Worm (Caenorhabditis elegans): ENCODE measurements around the gene Y54E2A.9.
A peak's percentile ranks its signal among the peaks of the same experiment; 100 is the strongest.

The Y54E2A.9 gene

ce11 chrII:14805686-14806085 is 19.9 kb upstream of the Y54E2A.9 start, which contains the start of gene srt-11:
TSS of gene srt-11 (plus strand) at chrII:14805986.
- TF ChIP-seq tbx-8 (GFP tag; optimal IDR thresholded peaks at IDR 0.05) (no peak), mep-1 (tag; optimal IDR thresholded peaks at IDR 0.05) (no peak), nhr-2 (tag; optimal IDR thresholded peaks at IDR 0.05) (no peak), M03D4.4 (tag; optimal IDR thresholded peaks at IDR 0.05) (no peak), ceh-43 (GFP tag; optimal IDR thresholded peaks at IDR 0.05) (no peak), nhr-28 (tag; optimal IDR thresholded peaks at IDR 0.05) (no peak), ceh-39 (tag; optimal IDR thresholded peaks at IDR 0.05) (no peak), nhr-76 (tag; optimal IDR thresholded peaks at IDR 0.05) (no peak), hlh-1 (tag; optimal IDR thresholded peaks at IDR 0.05) (no peak), nhr-12 (tag; optimal IDR thresholded peaks at IDR 0.05) (no peak), lin-13 (tag; optimal IDR thresholded peaks at IDR 0.05) (no peak), sptf-1 (tag; optimal IDR thresholded peaks at IDR 0.05) (no peak), blmp-1 (tag; optimal IDR thresholded peaks at IDR 0.05) (no peak), mab-5 (tag; optimal IDR thresholded peaks at IDR 0.05) (no peak)

DNA sequence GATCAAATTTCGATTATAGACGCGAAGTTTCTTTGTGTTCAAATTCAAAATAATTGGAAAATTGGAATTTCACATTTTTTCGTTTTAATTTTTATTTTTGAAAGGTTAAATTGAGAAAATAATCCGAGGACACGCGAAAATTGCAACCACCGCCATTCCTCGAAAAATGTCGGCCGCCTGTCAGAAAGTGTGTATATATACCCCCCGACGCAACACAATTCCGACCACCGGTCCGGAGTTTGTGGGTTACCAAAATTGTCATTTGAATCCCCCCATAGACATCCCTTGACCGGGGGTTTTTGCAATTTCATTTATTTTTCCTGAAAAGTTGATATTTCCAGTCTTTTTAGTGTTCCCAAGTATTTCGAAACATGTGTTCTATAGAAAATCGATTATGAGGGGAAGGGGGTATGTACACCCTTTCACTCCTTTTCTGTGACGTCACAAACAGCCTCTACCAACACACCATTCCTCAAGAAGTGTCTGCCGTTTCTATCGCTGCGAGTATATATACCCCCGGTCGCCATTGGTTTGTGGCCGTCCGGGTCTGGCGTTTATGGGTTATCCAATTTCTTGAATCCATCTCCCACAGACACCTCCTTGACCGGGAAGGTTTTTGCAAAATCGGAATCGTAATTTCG is 18.6 kb upstream of the Y54E2A.9 start, which contains the start of gene W01D2.3:
Gene W01D2.3 (minus strand): TSS at position 51 of the 641 bp plus-strand sequence.
- peak; percentile 63 for TF ChIP-seq unc-62 (GFP tag; optimal IDR thresholded peaks at IDR 0.05)
- TF ChIP-seq nhr-237 (tag; optimal IDR thresholded peaks at IDR 0.05): peak; percentile 17
- TF ChIP-seq ces-1 (GFP tag; optimal IDR thresholded peaks at IDR 0.05): peak; percentile 60
- peak; percentile 86 for TF ChIP-seq ham-2 (GFP tag; optimal IDR thresholded peaks at IDR 0.05)
- TF ChIP-seq mep-1 (tag; optimal IDR thresholded peaks at IDR 0.05): peak; percentile 88
- TF ChIP-seq bed-3 (GFP tag; optimal IDR thresholded peaks at IDR 0.05): peak; percentile 87
- TF ChIP-seq elt-3 (tag; optimal IDR thresholded peaks at IDR 0.05): peak; percentile 23
- TF ChIP-seq tbx-8 (GFP tag; optimal IDR thresholded peaks at IDR 0.05): peak; percentile 93
- TF ChIP-seq zip-8 (tag; optimal IDR thresholded peaks at IDR 0.05): peak; percentile 49
- TF ChIP-seq lsy-2 (tag; optimal IDR thresholded peaks at IDR 0.05): peak; percentile 58
- TF ChIP-seq pha-4 (tag; optimal IDR thresholded peaks at IDR 0.05): peak; percentile 36
- TF ChIP-seq elt-1 (tag; optimal IDR thresholded peaks at IDR 0.05; ENCODE audit: borderline replicate concordance, insufficient read depth): no peak
- TF ChIP-seq mab-5 (tag; optimal IDR thresholded peaks at IDR 0.05): no peak
- peak; percentile 71 for TF ChIP-seq unc-39 (tag; optimal IDR thresholded peaks at IDR 0.05)
- TF ChIP-seq nhr-2 (tag; optimal IDR thresholded peaks at IDR 0.05): peak; percentile 22
- TF ChIP-seq sptf-1 (tag; optimal IDR thresholded peaks at IDR 0.05): peak; percentile 96
- peak; percentile 22 for TF ChIP-seq nhr-12 (tag; optimal IDR thresholded peaks at IDR 0.05)
- TF ChIP-seq lin-13 (tag; optimal IDR thresholded peaks at IDR 0.05): peak; percentile 45
- TF ChIP-seq nhr-76 (tag; optimal IDR thresholded peaks at IDR 0.05): peak; percentile 6
- peak; percentile 95 for TF ChIP-seq cnd-1 (tag; optimal IDR thresholded peaks at IDR 0.05)
- TF ChIP-seq drap-1 (GFP tag; optimal IDR thresholded peaks at IDR 0.05): peak; percentile 95
- peak; percentile 29 for TF ChIP-seq nhr-28 (tag; optimal IDR thresholded peaks at IDR 0.05)
- TF ChIP-seq ceh-43 (GFP tag; optimal IDR thresholded peaks at IDR 0.05): peak; percentile 90
- TF ChIP-seq snpc-4 (tag; optimal IDR thresholded peaks at IDR 0.05): no peak
- TF ChIP-seq hlh-1 (tag; optimal IDR thresholded peaks at IDR 0.05): peak; percentile 0
- TF ChIP-seq blmp-1 (tag; optimal IDR thresholded peaks at IDR 0.05): no peak
- peak; percentile 97 for TF ChIP-seq mls-2 (tag; optimal IDR thresholded peaks at IDR 0.05)
- peak; percentile 75 for TF ChIP-seq sem-2 (GFP tag; optimal IDR thresholded peaks at IDR 0.05)
- TF ChIP-seq ceh-39 (tag; optimal IDR thresholded peaks at IDR 0.05): peak; percentile 12
- peak; percentile 89 for TF ChIP-seq lin-32 (GFP tag; optimal IDR thresholded peaks at IDR 0.05)
- TF ChIP-seq ztf-11 (tag; optimal IDR thresholded peaks at IDR 0.05): peak; percentile 14
- peak; percentile 93 for TF ChIP-seq M03D4.4 (tag; optimal IDR thresholded peaks at IDR 0.05)
- peak; percentile 87 for TF ChIP-seq flh-1 (GFP tag; optimal IDR thresholded peaks at IDR 0.05)
- TF ChIP-seq ceh-83 (GFP tag; optimal IDR thresholded peaks at IDR 0.05): peak; percentile 94
- peak; percentile 92 for TF ChIP-seq unc-120 (tag; optimal IDR thresholded peaks at IDR 0.05; ENCODE audit: poor library complexity, severe bottlenecking)

ce11 chrII:14801086-14801531 is 15.3 kb upstream of the Y54E2A.9 start:
- peak; percentile 27 for TF ChIP-seq unc-120 (tag; optimal IDR thresholded peaks at IDR 0.05; ENCODE audit: poor library complexity, severe bottlenecking)
- no peak for TF ChIP-seq ceh-39 (tag; optimal IDR thresholded peaks at IDR 0.05)
- peak; percentile 28 for TF ChIP-seq cnd-1 (tag; optimal IDR thresholded peaks at IDR 0.05)
- peak; percentile 71 for TF ChIP-seq ceh-83 (GFP tag; optimal IDR thresholded peaks at IDR 0.05)
- no peak for TF ChIP-seq nhr-2 (tag; optimal IDR thresholded peaks at IDR 0.05)
- no peak for TF ChIP-seq blmp-1 (tag; optimal IDR thresholded peaks at IDR 0.05)
- TF ChIP-seq tbx-8 (GFP tag; optimal IDR thresholded peaks at IDR 0.05): peak; percentile 25
- TF ChIP-seq ztf-11 (tag; optimal IDR thresholded peaks at IDR 0.05): no peak
- no peak for TF ChIP-seq nhr-237 (tag; optimal IDR thresholded peaks at IDR 0.05)

Data from whole organism, mixed stage, embryonic.